Worm (Caenorhabditis elegans) whole organism, L3 larva: ENCODE measurements around the gene B0334.5.

Experiments used
- R02D3.7 ChIP-seq: fragments of 150-350 bp; optimal IDR thresholded peaks from 2 replicates; lab custom pipeline; 2014; ENCODE audit warnings: missing biosample characterization, missing genetic modification characterization
- ZK546.5 ChIP-seq: sonication (generic microtip); optimal IDR thresholded peaks from 2 replicates; lab custom pipeline; 2017; ENCODE audit warnings: missing biosample characterization, missing genetic modification characterization
- aly-2 ChIP-seq: fragments of 150-350 bp; optimal IDR thresholded peaks from 2 replicates; lab custom pipeline; 2014; ENCODE audit warnings: missing biosample characterization, missing genetic modification characterization
- ama-1 ChIP-seq: fragments of 150-350 bp; optimal IDR thresholded peaks from 2 replicates; lab custom pipeline; 2018
- ceh-16 ChIP-seq: sonication (generic microtip); optimal IDR thresholded peaks from 2 replicates; lab custom pipeline; 2017; ENCODE audit warnings: missing biosample characterization, missing genetic modification characterization
- ceh-28 ChIP-seq: fragments of 150-350 bp; optimal IDR thresholded peaks from 2 replicates; lab custom pipeline; 2014; ENCODE audit warnings: missing biosample characterization, missing genetic modification reagents, missing genetic modification characterization
- ceh-82 ChIP-seq: fragments of 150-350 bp; optimal IDR thresholded peaks from 2 replicates; lab custom pipeline; 2014; ENCODE audit warnings: missing biosample characterization, missing genetic modification characterization
- ceh-9 ChIP-seq: sonication (generic microtip); optimal IDR thresholded peaks from 2 replicates; lab custom pipeline; 2018; ENCODE audit warnings: missing biosample characterization, missing genetic modification characterization
- daf-12 ChIP-seq: fragments of 150-350 bp; optimal IDR thresholded peaks from 2 replicates; lab custom pipeline; 2014; ENCODE audit warnings: missing biosample characterization, missing genetic modification reagents, missing genetic modification characterization
- egl-27 ChIP-seq: sonication (generic microtip); optimal IDR thresholded peaks from 4 replicates; lab custom pipeline; 2017; ENCODE audit warnings: missing biosample characterization, missing genetic modification reagents, missing genetic modification characterization
- egl-5 ChIP-seq: fragments of 150-350 bp; optimal IDR thresholded peaks from 2 replicates; lab custom pipeline; 2017; ENCODE audit warnings: missing biosample characterization, missing genetic modification reagents, missing genetic modification characterization, inconsistent platforms
- elt-1 ChIP-seq: fragments of 150-350 bp; optimal IDR thresholded peaks from 2 replicates; lab custom pipeline; 2014; ENCODE audit warnings: missing biosample characterization, missing genetic modification characterization
- elt-2 ChIP-seq: sonication (generic microtip); optimal IDR thresholded peaks from 2 replicates; lab custom pipeline; 2016; ENCODE audit warnings: missing genetic modification reagents, mild to moderate bottlenecking, missing genetic modification characterization, missing compliant biosample characterization
- elt-3 ChIP-seq, 3 experiments: fragments of 150-350 bp in 1 of 3; sonication (generic microtip) in 2 of 3; optimal IDR thresholded peaks; 2 replicates in 2 of 3; 4 replicates in 1 of 3; lab custom pipeline; 2014 to 2017; ENCODE audit warnings: missing biosample characterization in 3 of 3, missing genetic modification characterization in 3 of 3
- eor-1 ChIP-seq, 2 experiments: fragments of 150-350 bp; optimal IDR thresholded peaks; 2 replicates each; lab custom pipeline; 2014 to 2018; ENCODE audit warnings: missing biosample characterization in 2 of 2, missing genetic modification characterization in 2 of 2
- fkh-10 ChIP-seq: sonication (generic microtip); optimal IDR thresholded peaks from 2 replicates; lab custom pipeline; 2017; ENCODE audit warnings: missing biosample characterization, missing genetic modification reagents, missing genetic modification characterization
- fkh-2 ChIP-seq: fragments of 150-350 bp; optimal IDR thresholded peaks from 2 replicates; lab custom pipeline; 2014; ENCODE audit warnings: missing biosample characterization, missing genetic modification reagents, missing genetic modification characterization
- fos-1 ChIP-seq: fragments of 150-350 bp; optimal IDR thresholded peaks from 2 replicates; lab custom pipeline; 2014; ENCODE audit warnings: missing biosample characterization, missing genetic modification characterization
- hmg-11 ChIP-seq: sonication (generic microtip); optimal IDR thresholded peaks from 2 replicates; lab custom pipeline; 2016; ENCODE audit warnings: missing genetic modification characterization, missing compliant biosample characterization
- jun-1 ChIP-seq: fragments of 150-350 bp; optimal IDR thresholded peaks from 2 replicates; lab custom pipeline; 2014; ENCODE audit warnings: missing biosample characterization, missing genetic modification reagents, missing genetic modification characterization
- lin-15B ChIP-seq: fragments of 150-350 bp; optimal IDR thresholded peaks from 2 replicates; lab custom pipeline; 2014; ENCODE audit warnings: missing biosample characterization, missing genetic modification characterization
- lin-39 ChIP-seq: fragments of 150-350 bp; optimal IDR thresholded peaks from 2 replicates; lab custom pipeline; 2018; ENCODE audit warnings: missing biosample characterization, missing genetic modification reagents, missing genetic modification characterization
- lsy-12 ChIP-seq: sonication (generic microtip); optimal IDR thresholded peaks from 2 replicates; lab custom pipeline; 2016; ENCODE audit warnings: mild to moderate bottlenecking, missing genetic modification characterization, missing compliant biosample characterization
- mdl-1 ChIP-seq: fragments of 150-350 bp; optimal IDR thresholded peaks from 2 replicates; lab custom pipeline; 2014; ENCODE audit warnings: missing biosample characterization, missing genetic modification characterization
- mml-1 ChIP-seq: fragments of 150-350 bp; sonication (generic microtip); optimal IDR thresholded peaks from 3 replicates; lab custom pipeline; 2014; ENCODE audit warnings: missing biosample characterization, missing genetic modification characterization
- nfya-1 ChIP-seq: sonication (generic microtip); optimal IDR thresholded peaks from 2 replicates; lab custom pipeline; 2017; ENCODE audit warnings: missing genetic modification characterization, mild to moderate bottlenecking, missing compliant biosample characterization, antibody characterized with exemption, moderate library complexity; ENCODE audit not compliant: insufficient read depth
- nhr-11 ChIP-seq: fragments of 150-350 bp; optimal IDR thresholded peaks from 2 replicates; lab custom pipeline; 2014; ENCODE audit warnings: missing biosample characterization, missing genetic modification characterization
- nhr-12 ChIP-seq: fragments of 150-350 bp; optimal IDR thresholded peaks from 2 replicates; lab custom pipeline; 2014; ENCODE audit warnings: missing biosample characterization, missing genetic modification characterization
- nhr-23 ChIP-seq: fragments of 150-350 bp; optimal IDR thresholded peaks from 2 replicates; lab custom pipeline; 2014; ENCODE audit warnings: missing biosample characterization, missing genetic modification reagents, missing genetic modification characterization
- nhr-237 ChIP-seq: fragments of 150-350 bp; optimal IDR thresholded peaks from 2 replicates; lab custom pipeline; 2014; ENCODE audit warnings: missing biosample characterization, missing genetic modification characterization
- nhr-25 ChIP-seq: sonication (generic microtip); optimal IDR thresholded peaks from 2 replicates; lab custom pipeline; 2017; ENCODE audit warnings: missing biosample characterization, missing genetic modification characterization
- nhr-28 ChIP-seq: fragments of 150-350 bp; optimal IDR thresholded peaks from 2 replicates; lab custom pipeline; 2014; ENCODE audit warnings: missing biosample characterization, missing genetic modification characterization
- nhr-43 ChIP-seq: sonication (generic microtip); optimal IDR thresholded peaks from 2 replicates; lab custom pipeline; 2016; ENCODE audit warnings: mild to moderate bottlenecking, missing genetic modification characterization, missing compliant biosample characterization; ENCODE audit not compliant: poor library complexity, severe bottlenecking
- nhr-67 ChIP-seq: fragments of 150-350 bp; optimal IDR thresholded peaks from 2 replicates; lab custom pipeline; 2014; ENCODE audit warnings: missing biosample characterization, missing genetic modification characterization
- nhr-76 ChIP-seq: fragments of 150-350 bp; sonication (generic microtip); optimal IDR thresholded peaks from 5 replicates; lab custom pipeline; 2014; ENCODE audit warnings: missing biosample characterization, missing genetic modification characterization
- nhr-77 ChIP-seq: fragments of 150-350 bp; optimal IDR thresholded peaks from 2 replicates; lab custom pipeline; 2014; ENCODE audit warnings: missing biosample characterization, missing genetic modification characterization
- pha-4 ChIP-seq: fragments of 150-350 bp; optimal IDR thresholded peaks from 2 replicates; lab custom pipeline; 2014; ENCODE audit warnings: missing biosample characterization, missing genetic modification reagents, missing genetic modification characterization
- pqm-1 ChIP-seq: fragments of 150-350 bp; optimal IDR thresholded peaks from 2 replicates; lab custom pipeline; 2017; ENCODE audit warnings: missing biosample characterization, missing genetic modification characterization, inconsistent platforms
- sea-2 ChIP-seq: fragments of 150-350 bp; sonication (generic microtip); optimal IDR thresholded peaks from 4 replicates; lab custom pipeline; 2014; ENCODE audit warnings: missing biosample characterization, missing genetic modification reagents, missing genetic modification characterization
- skn-1 ChIP-seq: fragments of 150-350 bp; optimal IDR thresholded peaks from 2 replicates; lab custom pipeline; 2014; ENCODE audit warnings: missing biosample characterization, missing genetic modification characterization
- snpc-4 ChIP-seq: fragments of 150-350 bp; optimal IDR thresholded peaks from 2 replicates; lab custom pipeline; 2014; ENCODE audit warnings: missing biosample characterization, missing genetic modification characterization
- tbx-2 ChIP-seq: sonication (generic microtip); optimal IDR thresholded peaks from 2 replicates; lab custom pipeline; 2016; ENCODE audit warnings: mild to moderate bottlenecking, missing genetic modification characterization, missing compliant biosample characterization
- unc-39 ChIP-seq: sonication (generic microtip); optimal IDR thresholded peaks from 4 replicates; lab custom pipeline; 2017; ENCODE audit warnings: missing biosample characterization, missing genetic modification characterization
- unc-62 ChIP-seq: fragments of 150-350 bp; sonication (generic microtip); optimal IDR thresholded peaks from 4 replicates; lab custom pipeline; 2014; ENCODE audit warnings: missing biosample characterization, missing genetic modification reagents, missing genetic modification characterization
- zag-1 ChIP-seq: fragments of 150-350 bp; optimal IDR thresholded peaks from 2 replicates; lab custom pipeline; 2014; ENCODE audit warnings: missing biosample characterization, missing genetic modification characterization
- ztf-11 ChIP-seq: fragments of 150-350 bp; optimal IDR thresholded peaks from 2 replicates; lab custom pipeline; 2014; ENCODE audit warnings: missing biosample characterization, missing genetic modification characterization
- ztf-4 ChIP-seq: fragments of 150-350 bp; optimal IDR thresholded peaks from 2 replicates; lab custom pipeline; 2014; ENCODE audit warnings: missing biosample characterization, missing genetic modification characterization

The B0334.5 gene

ce11 chrII:11476410-11476809, 21.1 kb upstream of the B0334.5 start, which contains the start of gene W02B12.16:
W02B12.16 (minus strand) TSS chrII:11476510.
- TF ChIP-seq ztf-11 (tag; lab: Kevin White, UChicago) (no peak), nhr-43 (tag; lab: Kevin White, UChicago) (peak; percentile 2)

- no peak for TF ChIP-seq nhr-43 (tag; lab: Kevin White, UChicago)
- TF ChIP-seq nhr-23, result no peak
- no peak for TF ChIP-seq skn-1 (tag; lab: Kevin White, UChicago)
Measured at ce11 chrII:11479076-11479475, 18.4 kb upstream of the B0334.5 start, which contains the start of gene W02B12.12. W02B12.12 (minus strand) TSS chrII:11479176.

ce11 chrII:11484600-11484999, 12.9 kb upstream of the B0334.5 start:
- TF ChIP-seq nhr-76 (tag; lab: Kevin White, UChicago) (no peak), nhr-43 (tag; lab: Kevin White, UChicago) (peak; percentile 86), skn-1 (tag; lab: Kevin White, UChicago) (peak; percentile 48), ceh-9 (no peak), nhr-237 (tag; lab: Kevin White, UChicago) (no peak), fkh-2 (no peak), elt-1 (tag; lab: Kevin White, UChicago) (no peak), snpc-4 (tag; lab: Kevin White, UChicago) (no peak), ceh-82 (tag; lab: Kevin White, UChicago) (no peak), ceh-28 (tag; lab: Kevin White, UChicago) (no peak), fkh-10 (GFP tag; lab: Kevin White, UChicago) (no peak), ceh-16 (tag; lab: Kevin White, UChicago) (peak; percentile 34), elt-3 (tag; optimal IDR thresholded peaks at IDR 0.05; lab: Kevin White, UChicago) (no peak), pha-4 (no peak), nhr-77 (tag; lab: Kevin White, UChicago) (peak; percentile 50), eor-1 (tag; optimal IDR thresholded peaks at IDR 0.05; lab: Kevin White, UChicago) (no peak), lin-39 (tag; lab: Kevin White, UChicago) (peak; percentile 81), daf-12 (tag; lab: Kevin White, UChicago) (no peak), nhr-25 (tag; lab: Kevin White, UChicago) (peak; percentile 77), sea-2 (no peak), nhr-67 (no peak), R02D3.7 (tag; lab: Kevin White, UChicago) (no peak), nhr-11 (no peak), aly-2 (tag; lab: Kevin White, UChicago) (no peak), nhr-28 (tag; lab: Kevin White, UChicago) (no peak), egl-27 (tag; lab: Kevin White, UChicago) (no peak), pqm-1 (tag; lab: Kevin White, UChicago) (peak; percentile 29), lin-15B (tag; lab: Kevin White, UChicago) (peak; percentile 32), egl-5 (no peak), mml-1 (tag; lab: Kevin White, UChicago) (no peak), nhr-23 (peak; percentile 36), ztf-11 (tag; lab: Kevin White, UChicago) (no peak), zag-1 (tag; lab: Kevin White, UChicago) (no peak), hmg-11 (tag; lab: Kevin White, UChicago) (peak; percentile 93), elt-2 (tag; lab: Kevin White, UChicago) (peak; percentile 54), lsy-12 (tag; lab: Kevin White, UChicago) (peak; percentile 91), fos-1 (tag; lab: Kevin White, UChicago) (no peak), ztf-4 (no peak), ama-1 (lab: Kevin White, UChicago) (no peak), mdl-1 (tag; lab: Kevin White, UChicago) (no peak), tbx-2 (tag; lab: Kevin White, UChicago) (peak; percentile 47), nhr-12 (tag; lab: Kevin White, UChicago) (no peak), unc-62 (GFP tag; lab: Kevin White, UChicago) (no peak), nfya-1 (no peak), unc-39 (tag; lab: Kevin White, UChicago) (no peak), jun-1 (tag; lab: Kevin White, UChicago) (peak; percentile 9), ZK546.5 (tag; lab: Kevin White, UChicago) (no peak)
